Worm (Caenorhabditis elegans) whole organism, L2 larva: ENCODE measurements around the gene F38B7.10.

Experiments used
- C34F6.9 ChIP-seq: fragments of 150-350 bp; optimal IDR thresholded peaks from 2 replicates; lab custom pipeline; 2014; ENCODE audit warnings: missing biosample characterization, missing genetic modification characterization
- R02D3.7 ChIP-seq: fragments of 150-350 bp; optimal IDR thresholded peaks from 2 replicates; lab custom pipeline; 2014; ENCODE audit warnings: missing biosample characterization, missing genetic modification characterization
- Y55F3AM.14 ChIP-seq: fragments of 200-800 bp; sonication (Bioruptor generic); optimal IDR thresholded peaks from 2 replicates; lab custom pipeline; 2018; ENCODE audit warnings: mild to moderate bottlenecking, missing genetic modification characterization, missing compliant biosample characterization
- alr-1 ChIP-seq: fragments of 150-350 bp; optimal IDR thresholded peaks from 2 replicates; lab custom pipeline; 2014; ENCODE audit warnings: missing biosample characterization, missing genetic modification characterization
- ama-1 ChIP-seq: fragments of 150-350 bp; optimal IDR thresholded peaks from 2 replicates; lab custom pipeline; 2018; ENCODE audit warnings: inconsistent platforms
- blmp-1 ChIP-seq: sonication (generic microtip); optimal IDR thresholded peaks from 2 replicates; lab custom pipeline; 2017; ENCODE audit warnings: missing genetic modification characterization, mild to moderate bottlenecking, missing compliant biosample characterization, antibody characterized with exemption, moderate library complexity; ENCODE audit not compliant: insufficient read depth
- ceh-82 ChIP-seq: fragments of 150-350 bp; optimal IDR thresholded peaks from 2 replicates; lab custom pipeline; 2014; ENCODE audit warnings: missing biosample characterization, missing genetic modification characterization
- crh-2 ChIP-seq: sonication (generic microtip); optimal IDR thresholded peaks from 2 replicates; lab custom pipeline; 2017; ENCODE audit warnings: missing biosample characterization, missing genetic modification characterization
- dmd-4 ChIP-seq: sonication (generic microtip); optimal IDR thresholded peaks from 2 replicates; lab custom pipeline; 2017; ENCODE audit warnings: missing biosample characterization, missing genetic modification characterization
- elt-1 ChIP-seq: fragments of 150-350 bp; optimal IDR thresholded peaks from 2 replicates; lab custom pipeline; 2014; ENCODE audit warnings: missing biosample characterization, missing genetic modification characterization
- elt-3 ChIP-seq: sonication (generic microtip); optimal IDR thresholded peaks from 2 replicates; lab custom pipeline; 2017; ENCODE audit warnings: missing biosample characterization, missing genetic modification characterization
- fos-1 ChIP-seq: fragments of 150-350 bp; optimal IDR thresholded peaks from 2 replicates; lab custom pipeline; 2014; ENCODE audit warnings: missing biosample characterization, missing genetic modification characterization
- gmeb-1 ChIP-seq: fragments of 150-350 bp; optimal IDR thresholded peaks from 2 replicates; lab custom pipeline; 2014; ENCODE audit warnings: missing biosample characterization, missing genetic modification characterization
- lin-11 ChIP-seq: fragments of 150-350 bp; sonication (generic microtip); optimal IDR thresholded peaks from 2 replicates; lab custom pipeline; 2014; ENCODE audit warnings: missing biosample characterization, missing genetic modification characterization, inconsistent platforms, mixed read lengths
- lin-13 ChIP-seq: fragments of 150-350 bp; optimal IDR thresholded peaks from 2 replicates; lab custom pipeline; 2014; ENCODE audit warnings: missing biosample characterization, missing genetic modification reagents, missing genetic modification characterization
- lsy-2 ChIP-seq, 2 experiments: fragments of 150-350 bp in 1 of 2; sonication (generic microtip) in 1 of 2; optimal IDR thresholded peaks; 2 replicates each; lab custom pipeline; 2014 to 2017; ENCODE audit warnings: missing biosample characterization in 2 of 2, missing genetic modification characterization in 2 of 2
- mab-5 ChIP-seq: fragments of 150-350 bp; optimal IDR thresholded peaks from 2 replicates; lab custom pipeline; 2014; ENCODE audit warnings: missing biosample characterization, missing genetic modification characterization
- mdl-1 ChIP-seq, 2 experiments: fragments of 150-350 bp in 1 of 2; sonication (generic microtip) in 1 of 2; optimal IDR thresholded peaks; 2 replicates each; lab custom pipeline; 2017; ENCODE audit warnings: missing biosample characterization in 2 of 2, missing genetic modification characterization in 2 of 2
- nhr-10 ChIP-seq: sonication (generic microtip); optimal IDR thresholded peaks from 2 replicates; lab custom pipeline; 2017; ENCODE audit warnings: missing biosample characterization, missing genetic modification characterization
- nhr-12 ChIP-seq: fragments of 150-350 bp; optimal IDR thresholded peaks from 2 replicates; lab custom pipeline; 2014; ENCODE audit warnings: missing biosample characterization, missing genetic modification characterization
- nhr-129 ChIP-seq: fragments of 150-350 bp; optimal IDR thresholded peaks from 2 replicates; lab custom pipeline; 2014; ENCODE audit warnings: missing biosample characterization, missing genetic modification characterization
- nhr-21 ChIP-seq: fragments of 150-350 bp; optimal IDR thresholded peaks from 2 replicates; lab custom pipeline; 2014; ENCODE audit warnings: missing biosample characterization, missing genetic modification characterization
- nhr-23 ChIP-seq: fragments of 150-350 bp; optimal IDR thresholded peaks from 2 replicates; lab custom pipeline; 2014; ENCODE audit warnings: missing biosample characterization, missing genetic modification reagents, missing genetic modification characterization
- nhr-237 ChIP-seq: fragments of 150-350 bp; optimal IDR thresholded peaks from 2 replicates; lab custom pipeline; 2014; ENCODE audit warnings: missing biosample characterization, missing genetic modification characterization
- nhr-6 ChIP-seq: fragments of 150-350 bp; optimal IDR thresholded peaks from 2 replicates; lab custom pipeline; 2014; ENCODE audit warnings: missing biosample characterization, missing genetic modification characterization
- nhr-77 ChIP-seq: fragments of 150-350 bp; optimal IDR thresholded peaks from 2 replicates; lab custom pipeline; 2014; ENCODE audit warnings: missing biosample characterization, missing genetic modification characterization
- peb-1 ChIP-seq: fragments of 150-350 bp; optimal IDR thresholded peaks from 2 replicates; lab custom pipeline; 2014; ENCODE audit warnings: missing biosample characterization, missing genetic modification characterization
- sem-4 ChIP-seq: fragments of 150-350 bp; optimal IDR thresholded peaks from 2 replicates; lab custom pipeline; 2014; ENCODE audit warnings: missing biosample characterization, missing genetic modification reagents, missing genetic modification characterization
- sma-3 ChIP-seq: sonication (generic microtip); optimal IDR thresholded peaks from 2 replicates; lab custom pipeline; 2016; ENCODE audit warnings: missing genetic modification reagents, missing genetic modification characterization, missing compliant biosample characterization
- sma-9 ChIP-seq, 2 experiments: fragments of 150-350 bp in 1 of 2; sonication (generic microtip) in 1 of 2; optimal IDR thresholded peaks; 2 replicates each; lab custom pipeline; 2014 to 2016; ENCODE audit warnings: missing genetic modification characterization in 2 of 2, mild to moderate bottlenecking in 1 of 2, missing biosample characterization in 1 of 2, missing compliant biosample characterization in 1 of 2, missing genetic modification reagents in 1 of 2, moderate library complexity in 1 of 2
- snpc-4 ChIP-seq: fragments of 150-350 bp; optimal IDR thresholded peaks from 2 replicates; lab custom pipeline; 2014; ENCODE audit warnings: missing biosample characterization, missing genetic modification characterization
- unc-39 ChIP-seq: fragments of 150-350 bp; optimal IDR thresholded peaks from 2 replicates; lab custom pipeline; 2014; ENCODE audit warnings: missing biosample characterization, missing genetic modification characterization
- unc-55 ChIP-seq: fragments of 150-350 bp; sonication (generic microtip); optimal IDR thresholded peaks from 3 replicates; lab custom pipeline; 2014; ENCODE audit warnings: missing biosample characterization, missing genetic modification reagents, missing genetic modification characterization
- unc-62 ChIP-seq: fragments of 150-350 bp; optimal IDR thresholded peaks from 2 replicates; lab custom pipeline; 2014; ENCODE audit warnings: missing biosample characterization, missing genetic modification reagents, missing genetic modification characterization
- zag-1 ChIP-seq: fragments of 150-350 bp; optimal IDR thresholded peaks from 2 replicates; lab custom pipeline; 2014; ENCODE audit warnings: missing biosample characterization, missing genetic modification characterization
- ztf-1 ChIP-seq: fragments of 200-800 bp; sonication (Bioruptor generic); conservative IDR thresholded peaks from 2 replicates; pipeline ENCODE4 v1.3.6; 2022; ENCODE audit warnings: missing genetic modification characterization, missing compliant biosample characterization
- ztf-4 ChIP-seq: fragments of 150-350 bp; optimal IDR thresholded peaks from 2 replicates; lab custom pipeline; 2014; ENCODE audit warnings: missing biosample characterization, missing genetic modification characterization

The F38B7.10 gene

ce11 chrV:11545227-11545626 lies at the start of gene F38B7.10:
F38B7.10 (plus strand) TSS chrV:11545527.
- TF ChIP-seq nhr-10 (no peak), mab-5 (tag; lab: Kevin White, UChicago) (no peak), ceh-82 (tag; lab: Kevin White, UChicago) (no peak), nhr-6 (tag; lab: Kevin White, UChicago) (no peak), R02D3.7 (tag; lab: Kevin White, UChicago) (no peak), lin-13 (no peak), elt-3 (no peak), nhr-129 (tag; lab: Kevin White, UChicago) (no peak), sem-4 (tag; lab: Kevin White, UChicago) (no peak), ama-1 (lab: Kevin White, UChicago) (no peak), crh-2 (no peak), peb-1 (tag; lab: Kevin White, UChicago) (no peak), blmp-1 (tag; lab: Kevin White, UChicago) (no peak), mdl-1 (tag; optimal IDR thresholded peaks at IDR 0.05; lab: Kevin White, UChicago) (no peak), unc-39 (tag; lab: Kevin White, UChicago) (no peak), nhr-77 (tag; lab: Kevin White, UChicago) (no peak), elt-1 (tag; lab: Kevin White, UChicago) (no peak), ztf-4 (tag; lab: Kevin White, UChicago) (no peak), zag-1 (tag; lab: Kevin White, UChicago) (no peak)
- TF ChIP-seq, all 48 proteins: peak for 0

ce11 chrV:11496283-11496682 lies 49.0 kb upstream of the F38B7.10 start, which contains the start of gene htrl-1:
htrl-1 (minus strand) TSS chrV:11496383.
- TF ChIP-seq blmp-1 (tag; lab: Kevin White, UChicago) (no peak), zag-1 (tag; lab: Kevin White, UChicago) (no peak), mab-5 (tag; lab: Kevin White, UChicago) (no peak), ztf-1 (GFP tag; lab: Robert Waterston, UW) (no peak), crh-2 (no peak), nhr-21 (tag; lab: Kevin White, UChicago) (no peak), nhr-237 (tag; lab: Kevin White, UChicago) (no peak), C34F6.9 (tag; lab: Kevin White, UChicago) (no peak), nhr-23 (no peak), mdl-1 (tag; optimal IDR thresholded peaks at IDR 0.05; lab: Kevin White, UChicago) (no peak), dmd-4 (tag; lab: Kevin White, UChicago) (no peak), snpc-4 (tag; lab: Kevin White, UChicago) (no peak), sma-3 (GFP tag; lab: Kevin White, UChicago) (no peak), Y55F3AM.14 (GFP tag; lab: Kevin White, UChicago) (no peak), ama-1 (lab: Kevin White, UChicago) (no peak), unc-62 (GFP tag; lab: Kevin White, UChicago) (no peak), lin-11 (tag; lab: Kevin White, UChicago) (no peak), elt-3 (no peak), nhr-12 (no peak)

ce11 chrV:11497475-11497874 lies 47.9 kb upstream of the F38B7.10 start:
- TF ChIP-seq gmeb-1 (tag; lab: Kevin White, UChicago) (no peak), nhr-23 (no peak), crh-2 (no peak), dmd-4 (tag; lab: Kevin White, UChicago) (no peak), lin-11 (tag; lab: Kevin White, UChicago) (no peak), nhr-12 (no peak), lsy-2 (tag; optimal IDR thresholded peaks at IDR 0.05; lab: Kevin White, UChicago) (no peak), alr-1 (tag; lab: Kevin White, UChicago) (no peak), Y55F3AM.14 (GFP tag; lab: Kevin White, UChicago) (no peak), R02D3.7 (tag; lab: Kevin White, UChicago) (no peak), elt-3 (no peak)

ce11 chrV:11499786-11500185 lies 45.5 kb upstream of the F38B7.10 start:
- TF ChIP-seq sma-3 (GFP tag; lab: Kevin White, UChicago), result peak; percentile 30
- TF ChIP-seq sma-9 (GFP tag; optimal IDR thresholded peaks at IDR 0.05; lab: Kevin White, UChicago), result peak; percentile 14
- TF ChIP-seq sma-9 (tag; optimal IDR thresholded peaks at IDR 0.05; lab: Kevin White, UChicago), result no peak
- TF ChIP-seq nhr-6 (tag; lab: Kevin White, UChicago), result no peak
- no peak for TF ChIP-seq nhr-21 (tag; lab: Kevin White, UChicago)
- TF ChIP-seq nhr-23, result no peak
- no peak for TF ChIP-seq zag-1 (tag; lab: Kevin White, UChicago)
- TF ChIP-seq peb-1 (tag; lab: Kevin White, UChicago), result no peak
- TF ChIP-seq blmp-1 (tag; lab: Kevin White, UChicago), result peak; percentile 48
- peak; percentile 0 for TF ChIP-seq fos-1 (tag; lab: Kevin White, UChicago)
- no peak for TF ChIP-seq unc-55 (GFP tag; lab: Kevin White, UChicago)
